Fruit fly (Drosophila melanogaster): Measurements from ENCODE around the gene Akr1B.

The Akr1B gene

dm6 chr3L:11623245-11623883 lies 817 bp downstream of the Akr1B start:
- TF ChIP-seq CG16779 (tag; optimal IDR thresholded peaks at IDR 0.05), result peak; percentile 4
- peak; percentile 12 for TF ChIP-seq topi (GFP tag; optimal IDR thresholded peaks at IDR 0.05)
- peak; percentile 64 for TF ChIP-seq Eip93F (GFP tag; optimal IDR thresholded peaks at IDR 0.05)
- TF ChIP-seq CG6854 (GFP tag; optimal IDR thresholded peaks at IDR 0.05), result peak; percentile 48
- TF ChIP-seq Hr39 (GFP tag; optimal IDR thresholded peaks at IDR 0.05), result no peak
- peak; percentile 3 for TF ChIP-seq vri (GFP tag; optimal IDR thresholded peaks at IDR 0.05)
- TF ChIP-seq CG10669 (GFP tag; optimal IDR thresholded peaks at IDR 0.05), result peak; percentile 5
- no peak for TF ChIP-seq CG8319 (GFP tag; optimal IDR thresholded peaks at IDR 0.05)
- TF ChIP-seq OdsH (GFP tag; optimal IDR thresholded peaks at IDR 0.05), result no peak
- TF ChIP-seq dsx (GFP tag; optimal IDR thresholded peaks at IDR 0.05; ENCODE audit: poor library complexity, severe bottlenecking), result peak; percentile 35
- TF ChIP-seq svp (GFP tag), result peak; percentile 50
- TF ChIP-seq CG9139 (GFP tag; optimal IDR thresholded peaks at IDR 0.05), result peak; percentile 18
- peak; percentile 17 for TF ChIP-seq CG6808 (GFP tag; optimal IDR thresholded peaks at IDR 0.05)
- TF ChIP-seq spab (GFP tag; optimal IDR thresholded peaks at IDR 0.05), result no peak
- peak; percentile 66 for TF ChIP-seq Eip78C (GFP tag)
- no peak for TF ChIP-seq Smox (GFP tag; optimal IDR thresholded peaks at IDR 0.05)
- TF ChIP-seq ss (GFP tag; optimal IDR thresholded peaks at IDR 0.05), result peak; percentile 42 to 53
- peak; percentile 25 for TF ChIP-seq esn (GFP tag; optimal IDR thresholded peaks at IDR 0.05)
- peak; percentile 7 for TF ChIP-seq net (GFP tag; optimal IDR thresholded peaks at IDR 0.05)
- no peak for TF ChIP-seq CG31627 (GFP tag; optimal IDR thresholded peaks at IDR 0.05)
- no peak for TF ChIP-seq CG6163 (GFP tag; IDR thresholded peaks at IDR 0.05)

- TF ChIP-seq lz (GFP tag; optimal IDR thresholded peaks at IDR 0.05), result no peak
- no peak for TF ChIP-seq Hr39 (GFP tag; optimal IDR thresholded peaks at IDR 0.05)
- TF ChIP-seq Met (GFP tag; optimal IDR thresholded peaks at IDR 0.05), result no peak
- TF ChIP-seq Eip75B (GFP tag; optimal IDR thresholded peaks at IDR 0.05), result no peak
- no peak for TF ChIP-seq CG10631 (GFP tag; optimal IDR thresholded peaks at IDR 0.05)
- no peak for TF ChIP-seq Sox15 (GFP tag; optimal IDR thresholded peaks at IDR 0.05)
- no peak for TF ChIP-seq esn (GFP tag; optimal IDR thresholded peaks at IDR 0.05)
- no peak for TF ChIP-seq Hr38 (GFP tag; optimal IDR thresholded peaks at IDR 0.05)
- TF ChIP-seq Sox14 (GFP tag; optimal IDR thresholded peaks at IDR 0.05), result no peak
- no peak for TF ChIP-seq fd59A (GFP tag; optimal IDR thresholded peaks at IDR 0.05)
- no peak for TF ChIP-seq eg (GFP tag; IDR thresholded peaks at IDR 0.05)
- TF ChIP-seq Blimp-1 (GFP tag; optimal IDR thresholded peaks at IDR 0.05), result no peak
- TF ChIP-seq CG6792 (GFP tag; optimal IDR thresholded peaks at IDR 0.05), result no peak
- no peak for TF ChIP-seq fd85E (GFP tag; optimal IDR thresholded peaks at IDR 0.05)
- no peak for TF ChIP-seq CG4318 (GFP tag; optimal IDR thresholded peaks at IDR 0.05)
- no peak for TF ChIP-seq CG7368 (GFP tag; optimal IDR thresholded peaks at IDR 0.05)
- no peak for TF ChIP-seq Eip78C (GFP tag)
- no peak for TF ChIP-seq CG8319 (GFP tag; optimal IDR thresholded peaks at IDR 0.05)
Observed at dm6 chr3L:11622750-11623149, 1.4 kb downstream of the Akr1B start.

dm6 chr3L:11620001-11620400 lies 4.2 kb downstream of the Akr1B start, which contains the start of gene Muc68Ca:
Muc68Ca (minus strand) TSS chr3L:11620101.
- TF ChIP-seq Hr4 (GFP tag; optimal IDR thresholded peaks at IDR 0.05), result no peak
- no peak for TF ChIP-seq CG11902 (GFP tag; optimal IDR thresholded peaks at IDR 0.05)

- TF ChIP-seq fkh (GFP tag; optimal IDR thresholded peaks at IDR 0.05) (peak; percentile 5), CG10669 (GFP tag; optimal IDR thresholded peaks at IDR 0.05) (no peak), Hr4 (GFP tag; optimal IDR thresholded peaks at IDR 0.05) (no peak), spab (GFP tag; optimal IDR thresholded peaks at IDR 0.05) (no peak)
Observed at dm6 chr3L:11609835-11610234, 14.3 kb downstream of the Akr1B start, which contains the start of gene CG42832. CG42832 (plus strand) TSS chr3L:11610135.

All from whole organism, prepupa.